Worm (Caenorhabditis elegans) whole organism, L3 larva: ENCODE data around the gene srr-2.

Experiments
- ceh-16 ChIP-seq: sonication (generic microtip); optimal IDR thresholded peaks from 2 replicates; lab custom pipeline; 2017; ENCODE audit warnings: missing biosample characterization, missing genetic modification characterization
- ceh-82 ChIP-seq: fragments of 150-350 bp; optimal IDR thresholded peaks from 2 replicates; lab custom pipeline; 2014; ENCODE audit warnings: missing biosample characterization, missing genetic modification characterization
- lin-39 ChIP-seq: fragments of 150-350 bp; optimal IDR thresholded peaks from 2 replicates; lab custom pipeline; 2018; ENCODE audit warnings: missing biosample characterization, missing genetic modification reagents, missing genetic modification characterization
- mdl-1 ChIP-seq: fragments of 150-350 bp; optimal IDR thresholded peaks from 2 replicates; lab custom pipeline; 2014; ENCODE audit warnings: missing biosample characterization, missing genetic modification characterization
- nhr-43 ChIP-seq: sonication (generic microtip); optimal IDR thresholded peaks from 2 replicates; lab custom pipeline; 2016; ENCODE audit warnings: mild to moderate bottlenecking, missing genetic modification characterization, missing compliant biosample characterization; ENCODE audit not compliant: poor library complexity, severe bottlenecking
- pha-4 ChIP-seq: fragments of 150-350 bp; optimal IDR thresholded peaks from 2 replicates; lab custom pipeline; 2014; ENCODE audit warnings: missing biosample characterization, missing genetic modification reagents, missing genetic modification characterization
- snpc-4 ChIP-seq: fragments of 150-350 bp; optimal IDR thresholded peaks from 2 replicates; lab custom pipeline; 2014; ENCODE audit warnings: missing biosample characterization, missing genetic modification characterization
- unc-62 ChIP-seq: fragments of 150-350 bp; sonication (generic microtip); optimal IDR thresholded peaks from 4 replicates; lab custom pipeline; 2014; ENCODE audit warnings: missing biosample characterization, missing genetic modification reagents, missing genetic modification characterization

- TF ChIP-seq unc-62 (GFP tag; lab: Kevin White, UChicago) (no peak), pha-4 (peak; percentile 8), ceh-16 (tag; lab: Kevin White, UChicago) (no peak), ceh-82 (tag; lab: Kevin White, UChicago) (no peak), nhr-43 (tag; lab: Kevin White, UChicago) (no peak), lin-39 (tag; lab: Kevin White, UChicago) (no peak), mdl-1 (tag; lab: Kevin White, UChicago) (no peak), snpc-4 (tag; lab: Kevin White, UChicago) (no peak)
These were observed 26.9 kb downstream of the srr-2 start, which contains the start of the genes Y39B6A.3 and pph-5 for ce11 chrV:19189963-19190597.
